Fruit fly (Drosophila melanogaster): ENCODE results near the gene CG11357.

CG11357 gene

DNA sequence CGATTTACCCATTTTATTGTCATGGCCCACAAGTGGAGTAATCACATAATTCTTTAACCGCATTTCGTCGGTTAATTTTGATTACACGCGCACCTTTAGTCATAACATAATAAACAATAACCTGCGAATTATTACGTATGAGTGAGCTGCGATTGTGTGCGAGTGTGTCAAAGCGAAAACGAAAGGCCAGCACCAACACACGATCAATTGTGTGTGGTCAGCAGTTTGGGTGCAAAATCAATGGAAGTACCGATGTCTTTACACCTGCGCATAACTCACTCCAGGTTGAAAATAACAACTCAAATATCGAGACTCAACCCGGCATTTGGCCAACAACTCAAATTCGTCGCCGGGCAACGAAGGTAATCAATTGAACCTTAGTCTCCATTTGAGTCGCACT is 7.4 kb upstream of the CG11357 start:
- TF ChIP-seq Vsx1 (GFP tag; optimal IDR thresholded peaks at IDR 0.05): no peak
- TF ChIP-seq chinmo (GFP tag; IDR thresholded peaks at IDR 0.05; ENCODE audit: partially characterized antibody): 0 out of 4 replicates have a peak, but pooled peaks have one; percentile 39
- TF ChIP-seq Hsf (GFP tag; optimal IDR thresholded peaks at IDR 0.05): no peak
- peak; percentile 90 for TF ChIP-seq z (GFP tag; IDR thresholded peaks at IDR 0.05)

DNA sequence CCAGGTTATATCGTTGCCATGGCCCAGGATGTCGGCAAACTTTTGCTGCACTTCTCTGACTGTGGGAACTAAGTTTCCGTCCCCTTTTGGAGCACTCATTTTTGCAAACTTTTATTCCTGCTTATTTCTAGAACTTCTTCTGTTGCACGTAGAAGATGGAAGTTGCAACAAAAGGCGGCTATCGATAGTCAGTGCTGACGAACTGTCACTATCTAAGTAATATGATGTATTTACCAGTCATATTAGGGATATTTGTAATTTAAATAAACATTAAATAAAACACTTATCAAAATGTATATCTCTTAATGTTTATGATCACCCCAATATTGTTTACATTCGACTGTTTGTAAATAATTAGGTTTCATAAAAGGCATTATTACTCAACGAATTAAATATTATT is 781 bp upstream of the CG11357 start, which contains the start of gene CG32243:
Gene CG32243, minus strand, starts transcription at position 175 of the 400 bp plus-strand sequence.
- TF ChIP-seq CG7357 (GFP tag; IDR thresholded peaks at IDR 0.05) (peak; percentile 22; the same call in 1 of the 3 replicates), HmgZ (tag; optimal IDR thresholded peaks at IDR 0.05) (no peak), ken (GFP tag; IDR thresholded peaks at IDR 0.05) (no peak), inv (GFP tag; IDR thresholded peaks at IDR 0.05; ENCODE audit: partially characterized antibody) (no peak), stwl (tag; optimal IDR thresholded peaks at IDR 0.05) (peak; percentile 35), amos (GFP tag; IDR thresholded peaks at IDR 0.05; ENCODE audit: partially characterized antibody) (peak; percentile 24), CG30020 (tag; optimal IDR thresholded peaks at IDR 0.05) (peak; percentile 11), Fer1 (GFP tag; optimal IDR thresholded peaks at IDR 0.05) (no peak), lola (GFP tag; optimal IDR thresholded peaks at IDR 0.05) (peak in 1 of 3 experiments; percentile 49), dm (GFP tag; optimal IDR thresholded peaks at IDR 0.05) (no peak), Opbp (GFP tag; IDR thresholded peaks at IDR 0.05; ENCODE audit: partially characterized antibody) (0 out of 3 replicates have a peak, but pooled peaks have one; percentile 10), aop (GFP tag; IDR thresholded peaks at IDR 0.05) (no peak), zen2 (GFP tag; IDR thresholded peaks at IDR 0.05; ENCODE audit: partially characterized antibody) (0 out of 3 replicates have a peak, but pooled peaks have one; percentile 29), Dref (GFP tag; IDR thresholded peaks at IDR 0.05) (peak; percentile 12; the same call in 1 of the 2 replicates), Bgb (GFP tag; IDR thresholded peaks at IDR 0.05; ENCODE audit: partially characterized antibody) (peak; percentile 5; the same call in 1 of the 2 replicates), wek (GFP tag; optimal IDR thresholded peaks at IDR 0.05) (peak; percentile 49), sim (GFP tag; IDR thresholded peaks at IDR 0.05) (no peak), MESR4 (GFP tag; optimal IDR thresholded peaks at IDR 0.05) (peak; percentile 12), otp (GFP tag; IDR thresholded peaks at IDR 0.05) (no peak)

DNA sequence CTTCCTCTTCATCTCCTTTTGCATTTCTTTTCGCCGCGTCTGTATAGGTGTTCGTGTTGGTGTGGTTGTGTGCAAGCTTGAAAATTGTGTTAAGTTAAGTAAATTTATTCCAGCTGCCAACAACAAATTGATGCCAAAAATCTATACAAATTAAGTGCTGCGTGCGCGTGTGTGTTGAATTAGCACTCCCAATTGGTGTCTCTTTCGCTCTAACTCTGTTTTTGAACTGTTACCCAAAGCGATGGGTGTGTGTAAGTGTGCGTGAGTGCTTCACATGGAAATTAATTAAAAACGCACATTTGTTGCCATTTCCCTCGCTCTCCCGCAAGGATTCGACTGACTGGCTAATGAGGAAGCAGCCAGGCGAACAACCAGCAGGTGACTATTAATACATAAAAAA is 679 bp downstream of the CG11357 start:
- TF ChIP-seq YL-1 (GFP tag; optimal IDR thresholded peaks at IDR 0.05) (no peak), CG12219 (GFP tag; optimal IDR thresholded peaks at IDR 0.05) (no peak), CG14050 (GFP tag; IDR thresholded peaks at IDR 0.05) (no peak), CG11398 (GFP tag; optimal IDR thresholded peaks at IDR 0.05) (no peak), dmrt99B (tag; optimal IDR thresholded peaks at IDR 0.05) (no peak), CG32532 (GFP tag; IDR thresholded peaks at IDR 0.05) (no peak), gfzf (GFP tag; optimal IDR thresholded peaks at IDR 0.05) (no peak), CG7745 (tag; optimal IDR thresholded peaks at IDR 0.05) (peak; percentile 7), CG17612 (GFP tag; IDR thresholded peaks at IDR 0.05) (no peak), CG9876 (GFP tag; optimal IDR thresholded peaks at IDR 0.05) (no peak), dan (GFP tag; IDR thresholded peaks at IDR 0.05) (no peak), NC2β (GFP tag; optimal IDR thresholded peaks at IDR 0.05) (no peak), Poxn (GFP tag; IDR thresholded peaks at IDR 0.05) (no peak), CG17385 (GFP tag; optimal IDR thresholded peaks at IDR 0.05) (peak; percentile 75), Kr (GFP tag; optimal IDR thresholded peaks at IDR 0.05) (no peak), CG4854 (GFP tag; optimal IDR thresholded peaks at IDR 0.05) (no peak), CG10274 (GFP tag; optimal IDR thresholded peaks at IDR 0.05) (no peak), CG12769 (tag; optimal IDR thresholded peaks at IDR 0.05) (peak; percentile 53), caup (GFP tag; optimal IDR thresholded peaks at IDR 0.05; ENCODE audit: severe bottlenecking) (no peak), cg (GFP tag; optimal IDR thresholded peaks at IDR 0.05) (peak; percentile 59), pzg (GFP tag; optimal IDR thresholded peaks at IDR 0.05) (no peak), CG14965 (GFP tag; optimal IDR thresholded peaks at IDR 0.05; ENCODE audit: borderline replicate concordance) (no peak), NC2α (GFP tag; optimal IDR thresholded peaks at IDR 0.05) (no peak), Abd-B (GFP tag; optimal IDR thresholded peaks at IDR 0.05) (no peak), lmd (GFP tag; IDR thresholded peaks at IDR 0.05) (no peak)

Measured in whole organism, embryonic.